Worm (Caenorhabditis elegans) whole organism, L1 larva: ENCODE results near the gene srt-47.

Experiments
- ama-1 ChIP-seq: fragments of 150-350 bp; optimal IDR thresholded peaks from 2 replicates; lab custom pipeline; 2014
- ceh-82 ChIP-seq, 3 experiments: fragments of 150-350 bp in 1 of 3; sonication (generic microtip) in 2 of 3; optimal IDR thresholded peaks; 2 replicates each; lab custom pipeline; 2014 to 2017; ENCODE audit warnings: missing biosample characterization in 3 of 3, missing genetic modification characterization in 3 of 3
- isw-1 ChIP-seq: fragments of 200-800 bp; sonication (Bioruptor generic); IDR thresholded peaks from 2 replicates; pipeline ENCODE4 v1.3.6; 2022; ENCODE audit warnings: missing genetic modification characterization, missing compliant biosample characterization
- lin-15B ChIP-seq: fragments of 150-350 bp; sonication (generic microtip); optimal IDR thresholded peaks from 3 replicates; lab custom pipeline; 2014; ENCODE audit warnings: missing biosample characterization, missing genetic modification characterization
- mef-2 ChIP-seq: fragments of 150-350 bp; optimal IDR thresholded peaks from 2 replicates; lab custom pipeline; 2014; ENCODE audit warnings: missing biosample characterization, missing genetic modification characterization
- nhr-237 ChIP-seq: fragments of 150-350 bp; optimal IDR thresholded peaks from 2 replicates; lab custom pipeline; 2014; ENCODE audit warnings: missing biosample characterization, missing genetic modification characterization
- nhr-77 ChIP-seq: fragments of 150-350 bp; optimal IDR thresholded peaks from 2 replicates; lab custom pipeline; 2014; ENCODE audit warnings: missing biosample characterization, missing genetic modification characterization
- pqm-1 ChIP-seq: sonication (generic microtip); optimal IDR thresholded peaks from 3 replicates; lab custom pipeline; 2017; ENCODE audit warnings: missing biosample characterization, missing genetic modification characterization
- unc-62 ChIP-seq: fragments of 150-350 bp; optimal IDR thresholded peaks from 2 replicates; lab custom pipeline; 2014; ENCODE audit warnings: missing biosample characterization, missing genetic modification reagents, missing genetic modification characterization
- ztf-11 ChIP-seq, 2 experiments: sonication (generic microtip); optimal IDR thresholded peaks; 2 replicates each; lab custom pipeline; 2016 to 2017; ENCODE audit warnings: missing genetic modification characterization in 2 of 2, missing biosample characterization in 1 of 2, missing compliant biosample characterization in 1 of 2

DNA sequence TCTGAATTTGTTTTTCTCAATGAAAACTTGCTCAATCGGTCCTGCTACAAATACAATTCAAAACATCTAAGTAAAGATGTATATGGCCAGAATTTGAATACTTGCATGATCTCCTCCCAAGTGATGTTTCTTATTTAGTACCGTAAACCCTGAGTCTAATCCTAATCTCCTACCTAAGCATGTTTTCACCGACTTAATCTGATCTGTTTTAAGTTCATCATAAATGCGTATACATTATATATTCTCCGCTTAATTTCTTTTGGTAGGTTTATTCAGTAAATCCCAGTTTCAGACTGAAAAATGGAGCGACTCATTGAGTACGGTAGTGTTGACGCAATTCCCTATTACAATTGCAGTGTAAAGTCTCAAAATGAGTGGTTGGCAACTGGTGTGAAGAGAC is 21.2 kb upstream of the srt-47 start, which contains the start of gene srt-50:
- TF ChIP-seq pqm-1 (tag; lab: Kevin White, UChicago) (no peak), nhr-237 (no peak), lin-15B (tag; lab: Kevin White, UChicago) (no peak), unc-62 (GFP tag; lab: Kevin White, UChicago) (no peak), ztf-11 (tag; optimal IDR thresholded peaks at IDR 0.05; lab: Kevin White, UChicago) (no peak), isw-1 (GFP tag; lab: Robert Waterston, UW) (no peak), ama-1 (lab: Kevin White, UChicago) (no peak), nhr-77 (tag; lab: Kevin White, UChicago) (no peak), mef-2 (no peak), ceh-82 (tag; optimal IDR thresholded peaks at IDR 0.05; lab: Kevin White, UChicago) (no peak)
